Fruit fly (Drosophila melanogaster) whole organism: Measurements from ENCODE around the gene CG31937.

Source experiments
- EcR ChIP-seq, 2 experiments: fragments of >200 bp; optimal IDR thresholded peaks; 2 replicates each; lab custom pipeline; 2017; ENCODE audit warnings: missing biosample characterization in 2 of 2, missing genetic modification characterization in 2 of 2, missing genetic modification reagents in 2 of 2
- pan ChIP-seq: fragments of >200 bp; optimal IDR thresholded peaks from 2 replicates; lab custom pipeline; 2017
- psq ChIP-seq: fragments of >200 bp; optimal IDR thresholded peaks from 2 replicates; lab custom pipeline; 2017
- usp ChIP-seq: fragments of >200 bp; optimal IDR thresholded peaks from 2 replicates; lab custom pipeline; 2017; ENCODE audit warnings: missing biosample characterization, missing genetic modification characterization, mixed read lengths

dm6 chr2L:1751953-1752352, 22.3 kb downstream of the CG31937 start, which contains the start of the genes CG17712 and CG17648:
- no peak for TF ChIP-seq psq
- TF ChIP-seq EcR (GFP tag; optimal IDR thresholded peaks at IDR 0.05; lab: Kevin White, UChicago), result no peak
- no peak for TF ChIP-seq usp
- TF ChIP-seq pan (lab: Kevin White, UChicago), result no peak
